Worm (Caenorhabditis elegans): ENCODE measurements around the gene spp-4.

The spp-4 gene

ce11 chrX:7303115-7303514 is 15.4 kb downstream of the spp-4 start (continued):
- TF ChIP-seq nhr-6 (tag; optimal IDR thresholded peaks at IDR 0.05) (no peak), ceh-62 (tag; optimal IDR thresholded peaks at IDR 0.05) (no peak), T26A8.4 (GFP tag; IDR thresholded peaks at IDR 0.05) (no peak), F44E2.7 (GFP tag; IDR thresholded peaks at IDR 0.05) (no peak), nhr-10 (tag; optimal IDR thresholded peaks at IDR 0.05) (no peak), dmd-9 (GFP tag; IDR thresholded peaks at IDR 0.05) (no peak), lin-13 (GFP tag; optimal IDR thresholded peaks at IDR 0.05) (no peak), pha-4 (GFP tag; IDR thresholded peaks at IDR 0.05) (no peak), pha-4 (tag; optimal IDR thresholded peaks at IDR 0.05) (no peak), dve-1 (tag; optimal IDR thresholded peaks at IDR 0.05; ENCODE audit: insufficient read depth) (peak; percentile 65), rbr-2 (tag; optimal IDR thresholded peaks at IDR 0.05) (no peak), lin-39 (tag; optimal IDR thresholded peaks at IDR 0.05) (no peak), nhr-28 (tag; optimal IDR thresholded peaks at IDR 0.05) (no peak), aha-1 (tag) (no peak), zag-1 (tag; optimal IDR thresholded peaks at IDR 0.05) (no peak), daf-16 (GFP tag; optimal IDR thresholded peaks at IDR 0.05) (no peak), daf-16 (tag; optimal IDR thresholded peaks at IDR 0.05) (peak; percentile 46)

DNA sequence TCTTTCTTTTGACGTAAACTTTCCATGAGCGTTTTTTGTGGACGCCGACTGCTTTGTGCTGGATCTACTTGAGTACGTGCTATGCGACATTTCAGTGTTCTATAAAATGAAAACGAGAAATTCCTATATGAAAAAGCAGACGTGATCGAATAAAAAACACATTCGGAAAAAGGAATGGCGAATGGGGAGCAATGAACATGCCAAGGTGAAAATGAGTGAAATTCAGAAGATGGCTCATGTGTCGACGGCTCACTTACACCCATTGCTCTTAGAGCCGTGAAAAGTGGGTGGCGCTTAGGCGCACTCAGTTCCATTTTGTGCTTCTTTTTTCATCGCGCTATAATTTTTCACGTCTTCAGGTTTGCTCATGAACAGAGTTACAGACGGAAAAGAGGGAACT is 19.9 kb downstream of the spp-4 start, which contains the start of gene K03A1.4:
Gene K03A1.4, minus strand, starts transcription at position 101 of the 400 bp plus-strand sequence.
- TF ChIP-seq unc-62 (GFP tag; optimal IDR thresholded peaks at IDR 0.05 in 1 of 2) (peak in 1 of 2 experiments; percentile 53), unc-62 (tag; optimal IDR thresholded peaks at IDR 0.05) (no peak), nhr-111 (GFP tag; optimal IDR thresholded peaks at IDR 0.05) (no peak), lsy-2 (tag; optimal IDR thresholded peaks at IDR 0.05) (no peak), unc-39 (tag; optimal IDR thresholded peaks at IDR 0.05) (no peak), zfp-2 (tag; optimal IDR thresholded peaks at IDR 0.05) (no peak)

ce11 chrX:7296310-7296709 is 22.2 kb downstream of the spp-4 start:
- peak; percentile 17 for TF ChIP-seq T20F7.1 (GFP tag; optimal IDR thresholded peaks at IDR 0.05)
- no peak for TF ChIP-seq hlh-30 (tag; optimal IDR thresholded peaks at IDR 0.05; ENCODE audit: insufficient read depth)
- TF ChIP-seq nhr-48 (tag; optimal IDR thresholded peaks at IDR 0.05): peak; percentile 17
- TF ChIP-seq tra-1 (GFP tag; IDR thresholded peaks at IDR 0.05): peak; percentile 84
- no peak for TF ChIP-seq lir-3 (tag; optimal IDR thresholded peaks at IDR 0.05)
- peak; percentile 51 for TF ChIP-seq hlh-11 (tag; optimal IDR thresholded peaks at IDR 0.05)
- peak; percentile 25 for TF ChIP-seq dve-1 (tag; optimal IDR thresholded peaks at IDR 0.05; ENCODE audit: insufficient read depth)
- TF ChIP-seq lin-38 (GFP tag; IDR thresholded peaks at IDR 0.05): 0 out of 2 replicates have a peak, but pooled peaks have one; percentile 16
- TF ChIP-seq unc-39 (tag; optimal IDR thresholded peaks at IDR 0.05): no peak
- 0 out of 2 replicates have a peak, but pooled peaks have one; percentile 6 for TF ChIP-seq nhr-41 (GFP tag; IDR thresholded peaks at IDR 0.05)
- peak; percentile 84 for TF ChIP-seq dmd-6 (GFP tag; IDR thresholded peaks at IDR 0.05)

- peak; percentile 86 for TF ChIP-seq pqm-1 (tag; optimal IDR thresholded peaks at IDR 0.05)
- TF ChIP-seq dve-1 (tag; optimal IDR thresholded peaks at IDR 0.05; ENCODE audit: insufficient read depth): peak; percentile 23
- no peak for TF ChIP-seq skn-1 (tag; optimal IDR thresholded peaks at IDR 0.05)
- no peak for TF ChIP-seq Y48G9A.11 (GFP tag; IDR thresholded peaks at IDR 0.05)
- peak; percentile 65 for TF ChIP-seq nhr-77 (tag; optimal IDR thresholded peaks at IDR 0.05)
- peak; percentile 48 for TF ChIP-seq dmd-6 (GFP tag; IDR thresholded peaks at IDR 0.05)
- no peak for TF ChIP-seq zip-2 (tag; optimal IDR thresholded peaks at IDR 0.05)
- peak; percentile 50 for TF ChIP-seq hlh-11 (tag; optimal IDR thresholded peaks at IDR 0.05)
- TF ChIP-seq hlh-30 (tag; optimal IDR thresholded peaks at IDR 0.05; ENCODE audit: insufficient read depth): peak; percentile 40
- TF ChIP-seq nhr-28 (tag; optimal IDR thresholded peaks at IDR 0.05): peak; percentile 81
- TF ChIP-seq aha-1 (tag): peak; percentile 49
- TF ChIP-seq lin-1 (GFP tag; IDR thresholded peaks at IDR 0.05): 0 out of 2 replicates have a peak, but pooled peaks have one; percentile 12
- no peak for TF ChIP-seq daf-16 (GFP tag; optimal IDR thresholded peaks at IDR 0.05)
- peak; percentile 61 for TF ChIP-seq daf-16 (tag; optimal IDR thresholded peaks at IDR 0.05)
Measured at ce11 chrX:7291810-7292209, 26.7 kb downstream of the spp-4 start, which contains the start of gene lron-7. lron-7 (plus strand) TSS chrX:7292132.

Measured in whole organism, L4 larva.